Fruit fly (Drosophila melanogaster): Measurements from ENCODE around the gene wac.
A peak's percentile ranks its signal among the peaks of the same experiment; 100 is the strongest.

wac gene

dm6 chr3L:264378-265151 lies 6.6 kb downstream of the wac start, which contains the start of the genes Tudor-SN and mRpL17:
Gene Tudor-SN, minus strand, starts transcription at chr3L:264380.
Gene mRpL17, plus strand, starts transcription at chr3L:264779.
- no peak for TF ChIP-seq CG8119 (GFP tag; IDR thresholded peaks at IDR 0.05)
- peak; percentile 55 for TF ChIP-seq OdsH (GFP tag; optimal IDR thresholded peaks at IDR 0.05)
- TF ChIP-seq Eip75B (GFP tag; optimal IDR thresholded peaks at IDR 0.05): peak; percentile 27
- TF ChIP-seq CG6163 (GFP tag; IDR thresholded peaks at IDR 0.05): no peak
- no peak for TF ChIP-seq CG16779 (tag; optimal IDR thresholded peaks at IDR 0.05)
- TF ChIP-seq Smox (GFP tag; optimal IDR thresholded peaks at IDR 0.05): no peak
- TF ChIP-seq CG4318 (GFP tag; optimal IDR thresholded peaks at IDR 0.05): no peak
- no peak for TF ChIP-seq ss (GFP tag; optimal IDR thresholded peaks at IDR 0.05)
- TF ChIP-seq Eip93F (GFP tag; optimal IDR thresholded peaks at IDR 0.05): no peak
- no peak for TF ChIP-seq spab (GFP tag; optimal IDR thresholded peaks at IDR 0.05)
- no peak for TF ChIP-seq pdm3 (GFP tag; optimal IDR thresholded peaks at IDR 0.05)
- TF ChIP-seq CG6792 (GFP tag; optimal IDR thresholded peaks at IDR 0.05): no peak
- no peak for TF ChIP-seq Hr4 (GFP tag; optimal IDR thresholded peaks at IDR 0.05)
- TF ChIP-seq Gug (GFP tag; IDR thresholded peaks at IDR 0.05): no peak
- TF ChIP-seq CG9139 (GFP tag; optimal IDR thresholded peaks at IDR 0.05): no peak
- TF ChIP-seq Lpt (GFP tag; optimal IDR thresholded peaks at IDR 0.05): peak; percentile 12
- TF ChIP-seq fkh (GFP tag; optimal IDR thresholded peaks at IDR 0.05): peak; percentile 71
- peak; percentile 43 for TF ChIP-seq Hr39 (GFP tag; optimal IDR thresholded peaks at IDR 0.05)
- no peak for TF ChIP-seq dsx (GFP tag; optimal IDR thresholded peaks at IDR 0.05; ENCODE audit: poor library complexity, severe bottlenecking)
- TF ChIP-seq esn (GFP tag; optimal IDR thresholded peaks at IDR 0.05): peak; percentile 51
- peak in 1 of 2 experiments; percentile 42 for TF ChIP-seq salr (GFP tag; optimal IDR thresholded peaks at IDR 0.05)
- peak; percentile 50 for TF ChIP-seq lz (GFP tag; optimal IDR thresholded peaks at IDR 0.05)
- peak; percentile 19 for TF ChIP-seq Sox102F (GFP tag; optimal IDR thresholded peaks at IDR 0.05)
- peak; percentile 24 for TF ChIP-seq Ets21C (GFP tag; optimal IDR thresholded peaks at IDR 0.05)
- peak; percentile 61 for TF ChIP-seq vri (GFP tag; optimal IDR thresholded peaks at IDR 0.05)
- TF ChIP-seq CG6808 (GFP tag; optimal IDR thresholded peaks at IDR 0.05): peak; percentile 9
- TF ChIP-seq CG8319 (GFP tag; optimal IDR thresholded peaks at IDR 0.05): no peak
- no peak for TF ChIP-seq CG10669 (GFP tag; optimal IDR thresholded peaks at IDR 0.05)
- no peak for TF ChIP-seq Sox15 (GFP tag; optimal IDR thresholded peaks at IDR 0.05)
- TF ChIP-seq CG8632 (GFP tag; optimal IDR thresholded peaks at IDR 0.05): peak; percentile 12
- TF ChIP-seq Hr38 (GFP tag; optimal IDR thresholded peaks at IDR 0.05): no peak
- TF ChIP-seq CG10631 (GFP tag; optimal IDR thresholded peaks at IDR 0.05): peak; percentile 60
- TF ChIP-seq Blimp-1 (GFP tag; optimal IDR thresholded peaks at IDR 0.05): no peak
- no peak for TF ChIP-seq Ets96B (tag; optimal IDR thresholded peaks at IDR 0.05)
- peak; percentile 2 for TF ChIP-seq CG11762 (GFP tag; optimal IDR thresholded peaks at IDR 0.05; ENCODE audit: insufficient read depth)
- peak; percentile 64 for TF ChIP-seq Eip78C (GFP tag)
- no peak for TF ChIP-seq CG11294 (GFP tag; IDR thresholded peaks at IDR 0.05)
- TF ChIP-seq acj6 (GFP tag; optimal IDR thresholded peaks at IDR 0.05): peak; percentile 36
- no peak for TF ChIP-seq CG6276 (GFP tag; optimal IDR thresholded peaks at IDR 0.05)
- no peak for TF ChIP-seq net (GFP tag; optimal IDR thresholded peaks at IDR 0.05)
- peak; percentile 16 for TF ChIP-seq cyc (GFP tag; optimal IDR thresholded peaks at IDR 0.05)
- TF ChIP-seq topi (GFP tag; optimal IDR thresholded peaks at IDR 0.05): peak; percentile 24
- no peak for TF ChIP-seq CG6854 (GFP tag; optimal IDR thresholded peaks at IDR 0.05)
- TF ChIP-seq CG15336 (GFP tag; IDR thresholded peaks at IDR 0.05): no peak
- no peak for TF ChIP-seq CG34406 (GFP tag; optimal IDR thresholded peaks at IDR 0.05)
- peak; percentile 26 for TF ChIP-seq CG3032 (tag; optimal IDR thresholded peaks at IDR 0.05)
- peak; percentile 8 for TF ChIP-seq CG11902 (GFP tag; optimal IDR thresholded peaks at IDR 0.05)
- no peak for TF ChIP-seq CG1621 (tag; optimal IDR thresholded peaks at IDR 0.05)
- TF ChIP-seq CG31627 (GFP tag; optimal IDR thresholded peaks at IDR 0.05): peak; percentile 29
- TF ChIP-seq CG7368 (GFP tag; optimal IDR thresholded peaks at IDR 0.05): no peak
- TF ChIP-seq CG32006 (GFP tag; optimal IDR thresholded peaks at IDR 0.05): no peak
